Fruit fly (Drosophila melanogaster) whole organism, embryonic: ENCODE results near the gene CG31495.

Experiments
- Adf1 ChIP-seq: fragments of 200-800 bp; sonication (Bioruptor generic); IDR thresholded peaks from 2 replicates; pipeline ENCODE4 v1.3.6; 2022; ENCODE audit warnings: missing biosample characterization, missing genetic modification characterization
- BEAF-32 ChIP-seq: fragments of 200-800 bp; sonication (Bioruptor generic); optimal IDR thresholded peaks from 3 replicates; lab custom pipeline; 2017; ENCODE audit warnings: missing biosample characterization, missing genetic modification characterization, mild to moderate bottlenecking, moderate library complexity, missing genetic modification reagents
- CG12071 ChIP-seq: fragments of 200-800 bp; sonication (Bioruptor generic); optimal IDR thresholded peaks from 3 replicates; lab custom pipeline; 2018; ENCODE audit warnings: missing biosample characterization, mild to moderate bottlenecking, missing genetic modification characterization
- CG12219 ChIP-seq: fragments of 200-800 bp; sonication (Bioruptor generic); optimal IDR thresholded peaks from 3 replicates; lab custom pipeline; 2018; ENCODE audit warnings: missing biosample characterization, mild to moderate bottlenecking, missing genetic modification characterization
- CG13894 ChIP-seq: fragments of 200-800 bp; sonication (Bioruptor generic); optimal IDR thresholded peaks from 3 replicates; lab custom pipeline; 2018; ENCODE audit warnings: missing biosample characterization, mild to moderate bottlenecking, missing genetic modification characterization, moderate library complexity
- CG15479 ChIP-seq: fragments of 200-800 bp; sonication (Bioruptor generic); optimal IDR thresholded peaks from 3 replicates; lab custom pipeline; 2019; ENCODE audit warnings: missing biosample characterization, mild to moderate bottlenecking, missing genetic modification characterization, moderate library complexity
- CG17186 ChIP-seq: fragments of 200-800 bp; sonication (Bioruptor generic); optimal IDR thresholded peaks from 3 replicates; lab custom pipeline; 2017; ENCODE audit warnings: missing biosample characterization, missing genetic modification reagents, missing genetic modification characterization
- CG17328 ChIP-seq: fragments of 200-800 bp; sonication (Bioruptor generic); IDR thresholded peaks from 2 replicates; pipeline ENCODE4 v1.3.6; 2022; ENCODE audit warnings: missing biosample characterization, missing genetic modification characterization
- CG17361 ChIP-seq: fragments of 200-800 bp; sonication (Bioruptor generic); IDR thresholded peaks from 3 replicates; pipeline ENCODE4 v1.3.6; 2022; ENCODE audit warnings: missing biosample characterization, missing genetic modification characterization
- CG6254 ChIP-seq: fragments of 200-800 bp; sonication (Bioruptor generic); optimal IDR thresholded peaks from 3 replicates; lab custom pipeline; 2017; ENCODE audit warnings: mild to moderate bottlenecking, missing biosample characterization, missing genetic modification reagents, missing genetic modification characterization
- CG6272 ChIP-seq: fragments of 200-800 bp; sonication (Bioruptor generic); IDR thresholded peaks from 2 replicates; pipeline ENCODE4 v1.3.6; 2022; ENCODE audit warnings: missing biosample characterization, missing genetic modification characterization
- CG7745 ChIP-seq: fragments of 200-800 bp; sonication (Bioruptor generic); optimal IDR thresholded peaks from 2 replicates; lab custom pipeline; 2018; ENCODE audit warnings: missing biosample characterization, mild to moderate bottlenecking, missing genetic modification characterization, moderate library complexity
- CG7839 ChIP-seq: fragments of 200-800 bp; sonication (Bioruptor generic); optimal IDR thresholded peaks from 3 replicates; lab custom pipeline; 2018; ENCODE audit warnings: missing biosample characterization, mild to moderate bottlenecking, missing genetic modification characterization, moderate library complexity
- CG7928 ChIP-seq: fragments of 200-800 bp; sonication (Bioruptor generic); optimal IDR thresholded peaks from 2 replicates; lab custom pipeline; 2017; ENCODE audit warnings: missing biosample characterization, mild to moderate bottlenecking, missing genetic modification characterization
- CG8281 ChIP-seq: fragments of 200-800 bp; sonication (Bioruptor generic); optimal IDR thresholded peaks from 2 replicates; lab custom pipeline; 2018; ENCODE audit warnings: missing biosample characterization, mild to moderate bottlenecking, missing genetic modification characterization, moderate library complexity
- CG9797 ChIP-seq: fragments of 200-800 bp; sonication (Bioruptor generic); optimal IDR thresholded peaks from 3 replicates; lab custom pipeline; 2018; ENCODE audit warnings: missing biosample characterization, mild to moderate bottlenecking, missing genetic modification characterization
- CG9876 ChIP-seq: fragments of 200-800 bp; sonication (Bioruptor generic); optimal IDR thresholded peaks from 2 replicates; lab custom pipeline; 2016; ENCODE audit warnings: missing biosample characterization, missing genetic modification characterization
- CG9932 ChIP-seq: fragments of 200-800 bp; sonication (Bioruptor generic); IDR thresholded peaks from 2 replicates; pipeline ENCODE4 v1.3.6; 2022; ENCODE audit warnings: missing biosample characterization, missing genetic modification characterization
- Dp ChIP-seq: fragments of 200-800 bp; sonication (Bioruptor generic); optimal IDR thresholded peaks from 2 replicates; lab custom pipeline; 2018; ENCODE audit warnings: missing biosample characterization, mild to moderate bottlenecking, missing genetic modification characterization, moderate library complexity
- Dref ChIP-seq: fragments of 200-800 bp; sonication (Bioruptor generic); IDR thresholded peaks from 2 replicates; pipeline ENCODE4 v1.3.6; 2022; ENCODE audit warnings: missing biosample characterization, missing genetic modification characterization
- Fer3 ChIP-seq: fragments of 200-800 bp; sonication (Bioruptor generic); optimal IDR thresholded peaks from 2 replicates; lab custom pipeline; 2018; ENCODE audit warnings: missing biosample characterization, mild to moderate bottlenecking, missing genetic modification characterization, moderate library complexity
- Jarid2 ChIP-seq: fragments of 200-800 bp; sonication (Bioruptor generic); optimal IDR thresholded peaks from 3 replicates; lab custom pipeline; 2017; ENCODE audit warnings: mild to moderate bottlenecking, missing biosample characterization, missing genetic modification reagents, missing genetic modification characterization
- NC2β ChIP-seq: fragments of 200-800 bp; sonication (Bioruptor generic); optimal IDR thresholded peaks from 2 replicates; lab custom pipeline; 2016; ENCODE audit warnings: missing biosample characterization, missing genetic modification characterization
- PHDP ChIP-seq: fragments of 200-800 bp; sonication (Bioruptor generic); optimal IDR thresholded peaks from 3 replicates; lab custom pipeline; 2018; ENCODE audit warnings: missing biosample characterization, mild to moderate bottlenecking, missing genetic modification characterization, moderate library complexity
- Poxn ChIP-seq: fragments of 200-800 bp; sonication (Bioruptor generic); IDR thresholded peaks from 2 replicates; pipeline ENCODE4 v1.3.6; 2022; ENCODE audit warnings: missing biosample characterization, missing genetic modification characterization
- Rx ChIP-seq: fragments of 200-800 bp; sonication (Bioruptor generic); IDR thresholded peaks from 2 replicates; pipeline ENCODE4 v1.3.6; 2022; ENCODE audit warnings: missing biosample characterization, missing genetic modification characterization
- Stat92E ChIP-seq, 3 experiments: fragments of >200 bp in 2 of 3; fragments of 200-800 bp in 1 of 3; sonication (Bioruptor generic) in 1 of 3; optimal IDR thresholded peaks; 2 replicates each; lab custom pipeline; 2017 to 2019; ENCODE audit warnings: missing biosample characterization in 3 of 3, missing genetic modification characterization in 3 of 3, mild to moderate bottlenecking in 1 of 3, moderate library complexity in 1 of 3
- Xrp1 ChIP-seq: fragments of 200-800 bp; sonication (Bioruptor generic); IDR thresholded peaks from 2 replicates; pipeline ENCODE4 v1.3.6; 2022; ENCODE audit warnings: missing biosample characterization, missing genetic modification characterization
- abd-A ChIP-seq: fragments of 200-800 bp; sonication (Bioruptor generic); optimal IDR thresholded peaks from 3 replicates; lab custom pipeline; 2019; ENCODE audit warnings: missing biosample characterization, mild to moderate bottlenecking, missing genetic modification characterization, moderate library complexity
- ac ChIP-seq: fragments of 200-800 bp; sonication (Bioruptor generic); optimal IDR thresholded peaks from 3 replicates; lab custom pipeline; 2017; ENCODE audit warnings: missing biosample characterization, mild to moderate bottlenecking, missing genetic modification characterization
- ara ChIP-seq: fragments of 200-800 bp; sonication (Bioruptor generic); IDR thresholded peaks from 2 replicates; pipeline ENCODE4 v1.3.6; 2022; ENCODE audit warnings: missing biosample characterization, missing genetic modification characterization
- bab2 ChIP-seq: fragments of 200-800 bp; sonication (Bioruptor generic); optimal IDR thresholded peaks from 2 replicates; lab custom pipeline; 2016; ENCODE audit warnings: missing biosample characterization, missing genetic modification characterization
- crol ChIP-seq: fragments of 200-800 bp; sonication (Bioruptor generic); IDR thresholded peaks from 2 replicates; pipeline ENCODE4 v1.3.6; 2022; ENCODE audit warnings: missing biosample characterization, missing genetic modification characterization
- esg ChIP-seq: fragments of 200-800 bp; sonication (Bioruptor generic); conservative IDR thresholded peaks from 2 replicates; pipeline ENCODE4 v1.3.6; 2022; ENCODE audit warnings: missing biosample characterization, missing genetic modification characterization
- exex ChIP-seq: fragments of 200-800 bp; sonication (Bioruptor generic); optimal IDR thresholded peaks from 4 replicates; lab custom pipeline; 2018; ENCODE audit warnings: missing biosample characterization, mild to moderate bottlenecking, missing genetic modification characterization, moderate library complexity
- fru ChIP-seq: fragments of >200 bp; optimal IDR thresholded peaks from 2 replicates; lab custom pipeline; 2017
- gcm2 ChIP-seq: fragments of 200-800 bp; sonication (Bioruptor generic); optimal IDR thresholded peaks from 2 replicates; lab custom pipeline; 2016; ENCODE audit warnings: missing biosample characterization, missing genetic modification characterization
- pan ChIP-seq, 4 experiments: fragments of >200 bp in 3 of 4; fragments of 200-800 bp in 1 of 4; sonication (Bioruptor generic) in 1 of 4; optimal IDR thresholded peaks in 3 of 4; IDR thresholded peaks in 1 of 4; 2 replicates each; pipeline versions ENCODE4 v1.3.6 to Lab custom; 2017 to 2022; ENCODE audit warnings: missing biosample characterization in 2 of 4, missing genetic modification characterization in 2 of 4, mixed read lengths in 1 of 4
- pum ChIP-seq: fragments of 200-800 bp; sonication (Bioruptor generic); optimal IDR thresholded peaks from 2 replicates; lab custom pipeline; 2016; ENCODE audit warnings: missing biosample characterization, missing genetic modification characterization
- ranshi ChIP-seq: fragments of 200-800 bp; sonication (Bioruptor generic); IDR thresholded peaks from 2 replicates; pipeline ENCODE4 v1.3.6; 2022; ENCODE audit warnings: missing biosample characterization, missing genetic modification characterization
- repo ChIP-seq: fragments of 200-800 bp; sonication (Bioruptor generic); optimal IDR thresholded peaks from 2 replicates; lab custom pipeline; 2016; ENCODE audit warnings: missing biosample characterization, missing genetic modification characterization
- rib ChIP-seq: fragments of 200-800 bp; sonication (Bioruptor generic); IDR thresholded peaks from 2 replicates; pipeline ENCODE4 v1.3.6; 2022; ENCODE audit warnings: missing biosample characterization, missing genetic modification characterization
- schlank ChIP-seq: fragments of 200-800 bp; sonication (Bioruptor generic); optimal IDR thresholded peaks from 2 replicates; lab custom pipeline; 2018; ENCODE audit warnings: missing biosample characterization, mild to moderate bottlenecking, missing genetic modification characterization
- sim ChIP-seq: fragments of 200-800 bp; sonication (Bioruptor generic); IDR thresholded peaks from 2 replicates; pipeline ENCODE4 v1.3.6; 2022; ENCODE audit warnings: missing biosample characterization, missing genetic modification characterization
- stc ChIP-seq: fragments of 200-800 bp; sonication (Bioruptor generic); IDR thresholded peaks from 2 replicates; pipeline ENCODE4 v1.3.6; 2022; ENCODE audit warnings: missing biosample characterization, missing genetic modification characterization
- toy ChIP-seq: fragments of 200-800 bp; sonication (Bioruptor generic); IDR thresholded peaks from 2 replicates; pipeline ENCODE4 v1.3.6; 2022; ENCODE audit warnings: missing biosample characterization, missing genetic modification characterization
- yki ChIP-seq: fragments of >200 bp; optimal IDR thresholded peaks from 3 replicates; lab custom pipeline; 2018
- z ChIP-seq: fragments of 200-800 bp; sonication (Bioruptor generic); IDR thresholded peaks from 3 replicates; pipeline ENCODE4 v1.3.6; 2022; ENCODE audit warnings: missing biosample characterization, missing genetic modification characterization

CG31495 gene

dm6 chr3R:13806032-13806709 is 33.6 kb downstream of the CG31495 start (continued):
- TF ChIP-seq CG8281 (tag; lab: Kevin White, UChicago) (no peak), z (peak; percentile 87)

- TF ChIP-seq NC2β (GFP tag; lab: Kevin White, UChicago) (no peak), Fer3 (tag; lab: Kevin White, UChicago) (no peak), crol (GFP tag; lab: Robert Waterston, UW) (peak; percentile 98), CG13894 (tag; lab: Kevin White, UChicago) (peak; percentile 23), CG17328 (GFP tag; lab: Robert Waterston, UW) (no peak), schlank (tag; lab: Kevin White, UChicago) (no peak), Xrp1 (no peak), gcm2 (GFP tag; lab: Kevin White, UChicago) (no peak), Adf1 (GFP tag; lab: Robert Waterston, UW) (peak; percentile 68), Poxn (GFP tag; lab: Robert Waterston, UW) (no peak), pum (GFP tag; lab: Kevin White, UChicago) (no peak), CG15479 (GFP tag; lab: Kevin White, UChicago) (no peak), BEAF-32 (GFP tag; lab: Kevin White, UChicago) (no peak), CG7745 (tag; lab: Kevin White, UChicago) (no peak), sim (GFP tag; lab: Robert Waterston, UW) (no peak), CG6254 (GFP tag; lab: Kevin White, UChicago) (no peak), ac (GFP tag; lab: Kevin White, UChicago) (no peak), Rx (GFP tag; lab: Robert Waterston, UW) (no peak), ranshi (GFP tag; lab: Robert Waterston, UW) (no peak), CG17361 (GFP tag; lab: Robert Waterston, UW) (no peak), stc (GFP tag; lab: Robert Waterston, UW) (no peak), Jarid2 (GFP tag; lab: Kevin White, UChicago) (no peak), Dref (GFP tag; lab: Robert Waterston, UW) (no peak), esg (GFP tag; lab: Robert Waterston, UW) (no peak), ara (no peak), CG12071 (GFP tag; lab: Kevin White, UChicago) (no peak), CG7928 (GFP tag; lab: Kevin White, UChicago) (no peak), Stat92E (GFP tag; optimal IDR thresholded peaks at IDR 0.05; lab: Kevin White, UChicago) (no peak), PHDP (no peak), CG9932 (no peak), Dp (GFP tag; lab: Kevin White, UChicago) (no peak), repo (no peak), CG7839 (no peak), abd-A (tag; lab: Kevin White, UChicago) (peak; percentile 88), bab2 (GFP tag; lab: Kevin White, UChicago) (no peak), toy (GFP tag; lab: Robert Waterston, UW) (no peak), CG6272 (no peak), CG9797 (GFP tag; lab: Kevin White, UChicago) (no peak), yki (lab: Kevin White, UChicago) (no peak), pan (optimal IDR thresholded peaks at IDR 0.05; lab: Kevin White, UChicago) (no peak), pan (GFP tag; optimal IDR thresholded peaks at IDR 0.05 in 1 of 2, IDR thresholded peaks at IDR 0.05 in 1 of 2) (no peak), CG9876 (no peak), CG12219 (GFP tag; lab: Kevin White, UChicago) (no peak), exex (no peak), rib (GFP tag; lab: Robert Waterston, UW) (no peak), fru (no peak), CG17186 (GFP tag; lab: Kevin White, UChicago) (no peak)
Observed at dm6 chr3R:13804971-13805603, 34.6 kb downstream of the CG31495 start.
